Fruit fly (Drosophila melanogaster) Kc167 (cell line): ENCODE results near the gene nerfin-2.

Experiments used
- Myc ChIP-seq: fragments of >200 bp; optimal IDR thresholded peaks from 2 replicates; lab custom pipeline; 2017; ENCODE audit warnings: missing external identifiers
- Sin3A ChIP-seq: fragments of >200 bp; optimal IDR thresholded peaks from 2 replicates; lab custom pipeline; 2018; ENCODE audit warnings: missing external identifiers
- h ChIP-seq: fragments of >200 bp; optimal IDR thresholded peaks from 3 replicates; lab custom pipeline; 2018; ENCODE audit warnings: missing external identifiers
- insv ChIP-seq: fragments of >200 bp; optimal IDR thresholded peaks from 3 replicates; lab custom pipeline; 2018; ENCODE audit warnings: missing external identifiers
- psq ChIP-seq: fragments of >200 bp; optimal IDR thresholded peaks from 2 replicates; lab custom pipeline; 2017; ENCODE audit warnings: missing external identifiers
- ttk ChIP-seq: sonication (Bioruptor generic); optimal IDR thresholded peaks from 2 replicates; lab custom pipeline; 2017; ENCODE audit warnings: missing external identifiers

Gene nerfin-2

dm6 chr3R:10059358-10059757, 11.6 kb upstream of the nerfin-2 start:
- no peak for TF ChIP-seq psq (lab: Kevin White, UChicago)
- TF ChIP-seq h, result no peak
- TF ChIP-seq Sin3A (lab: Kevin White, UChicago), result no peak
- no peak for TF ChIP-seq insv (lab: Kevin White, UChicago)
- TF ChIP-seq ttk, result no peak
- no peak for TF ChIP-seq Myc

DNA sequence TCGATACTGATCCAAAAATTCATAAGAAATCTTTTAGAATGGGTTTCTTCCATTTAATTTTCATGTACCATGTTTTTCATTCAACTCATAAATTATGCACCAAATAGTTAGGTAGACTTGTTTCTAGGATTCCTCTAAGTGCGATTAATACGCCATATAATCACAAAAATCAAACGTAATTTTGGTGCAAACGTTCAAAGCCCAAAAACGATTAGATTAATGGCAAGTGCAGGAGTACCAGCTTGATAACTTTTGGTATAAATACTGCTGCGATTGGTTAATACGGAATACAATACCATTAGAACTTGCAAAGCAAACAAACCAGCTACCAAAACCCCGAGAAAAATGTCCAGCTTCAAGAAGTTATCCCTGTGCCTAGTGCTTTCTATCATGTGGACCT, 11.0 kb upstream of the nerfin-2 start, which contains the start of gene Npc2c:
TSS of gene Npc2c (plus strand) at position 301 of the 400 bp plus-strand sequence.
- TF ChIP-seq Sin3A (lab: Kevin White, UChicago) (no peak), ttk (no peak), h (no peak), insv (lab: Kevin White, UChicago) (no peak), psq (lab: Kevin White, UChicago) (no peak), Myc (no peak)

dm6 chr3R:10062324-10062723, 8.6 kb upstream of the nerfin-2 start, which contains the start of gene CG33630:
TSS of gene CG33630 (plus strand) at chr3R:10062624.
- TF ChIP-seq psq (lab: Kevin White, UChicago) (no peak), h (no peak), Myc (no peak), Sin3A (lab: Kevin White, UChicago) (no peak), insv (lab: Kevin White, UChicago) (no peak), ttk (no peak)

- TF ChIP-seq psq (lab: Kevin White, UChicago) (no peak), ttk (no peak), insv (lab: Kevin White, UChicago) (no peak), Sin3A (lab: Kevin White, UChicago) (no peak), Myc (no peak)
Measured at dm6 chr3R:10063707-10064106, 7.2 kb upstream of the nerfin-2 start, which contains the start of gene CG33631. TSS of gene CG33631 (plus strand) at chr3R:10064007.

- TF ChIP-seq Myc (no peak), insv (lab: Kevin White, UChicago) (no peak), psq (lab: Kevin White, UChicago) (no peak)
Measured at dm6 chr3R:10066470-10066869, 4.4 kb upstream of the nerfin-2 start, which contains the start of gene CG33783. TSS of gene CG33783 (plus strand) at chr3R:10066770.

DNA sequence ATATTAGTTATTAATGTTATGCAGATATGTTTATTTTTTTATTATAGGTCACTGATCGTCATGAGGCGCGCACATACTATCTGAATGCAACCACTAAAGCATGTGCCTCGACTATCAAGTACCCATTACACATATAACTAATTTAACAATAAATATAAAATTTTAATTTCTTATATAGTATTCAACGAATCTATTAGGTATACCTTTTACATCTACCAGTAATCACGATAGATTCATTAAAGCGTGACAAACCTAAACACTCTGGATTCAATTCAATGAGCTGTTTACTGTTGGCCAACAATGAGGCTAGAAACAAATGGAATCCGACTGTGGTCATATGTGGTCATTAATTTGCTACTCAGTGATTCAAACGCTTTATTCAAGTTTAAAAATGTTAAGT, 3.3 kb upstream of the nerfin-2 start, which contains the start of gene CG33784:
TSS of gene CG33784 (plus strand) at position 301 of the 400 bp plus-strand sequence.
- TF ChIP-seq ttk, result no peak
- TF ChIP-seq psq (lab: Kevin White, UChicago), result no peak
- no peak for TF ChIP-seq h
- TF ChIP-seq Sin3A (lab: Kevin White, UChicago), result no peak
- TF ChIP-seq Myc, result no peak
- no peak for TF ChIP-seq insv (lab: Kevin White, UChicago)

DNA sequence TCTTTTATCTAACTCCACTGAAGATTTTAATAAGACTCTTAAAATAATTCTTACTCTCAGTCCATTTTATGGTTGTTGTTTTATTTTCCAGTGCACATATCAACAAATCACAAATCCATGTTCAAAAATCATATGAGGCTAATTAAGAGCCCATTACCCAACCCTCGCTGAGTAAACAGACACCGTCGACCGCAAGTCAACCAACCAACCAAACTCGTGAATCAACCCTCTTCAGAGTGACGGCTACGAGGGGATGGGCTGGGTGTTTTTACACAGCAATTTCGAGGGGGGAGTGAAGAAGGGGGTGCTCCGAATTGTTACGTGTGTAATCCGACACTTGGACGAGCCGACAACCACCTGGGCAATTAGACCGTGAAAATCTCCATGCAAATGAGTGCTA, 2.1 kb upstream of the nerfin-2 start:
- no peak for TF ChIP-seq ttk
- no peak for TF ChIP-seq Sin3A (lab: Kevin White, UChicago)
- TF ChIP-seq h, result no peak
- no peak for TF ChIP-seq insv (lab: Kevin White, UChicago)
- no peak for TF ChIP-seq Myc
- TF ChIP-seq psq (lab: Kevin White, UChicago), result no peak

- TF ChIP-seq h, result no peak
- TF ChIP-seq psq (lab: Kevin White, UChicago), result no peak
- no peak for TF ChIP-seq Myc
- TF ChIP-seq Sin3A (lab: Kevin White, UChicago), result no peak
- no peak for TF ChIP-seq insv (lab: Kevin White, UChicago)
- no peak for TF ChIP-seq ttk
Measured at dm6 chr3R:10070195-10070594, 722 bp upstream of the nerfin-2 start.

DNA sequence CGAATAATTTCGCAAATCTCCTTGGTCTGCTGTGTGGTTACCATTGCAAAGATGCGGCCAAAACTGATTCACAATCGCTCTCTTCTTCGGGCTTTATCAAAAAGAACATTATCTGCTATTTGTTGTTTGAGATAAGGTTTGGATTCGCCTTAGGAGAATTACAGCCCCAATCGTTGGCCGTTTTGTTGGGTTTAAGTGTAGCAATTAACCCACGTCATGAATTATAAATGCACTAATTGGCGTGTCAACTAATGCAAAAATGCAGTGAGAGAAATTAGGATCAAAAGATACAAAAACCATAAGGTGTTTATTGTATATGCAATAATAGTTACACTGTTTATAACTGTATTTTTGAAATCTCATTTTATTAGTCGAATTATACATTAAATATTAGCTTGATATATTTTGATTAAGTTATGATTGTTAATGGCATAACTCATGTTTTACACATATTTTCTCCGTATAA, 4.4 kb downstream of the nerfin-2 start, which contains the start of gene Alp13:
TSS of gene Alp13 (minus strand) at position 51 of the 466 bp plus-strand sequence.
- no peak for TF ChIP-seq psq (lab: Kevin White, UChicago)
- no peak for TF ChIP-seq insv (lab: Kevin White, UChicago)
- no peak for TF ChIP-seq ttk
- TF ChIP-seq Myc, result no peak
- TF ChIP-seq h, result no peak
- TF ChIP-seq Sin3A (lab: Kevin White, UChicago), result no peak

dm6 chr3R:10076665-10077064, 5.7 kb downstream of the nerfin-2 start:
- TF ChIP-seq h (no peak), ttk (no peak), Myc (no peak)

dm6 chr3R:10078468-10079143, 7.7 kb downstream of the nerfin-2 start:
- TF ChIP-seq Myc (no peak), psq (lab: Kevin White, UChicago) (no peak), insv (lab: Kevin White, UChicago) (no peak), Sin3A (lab: Kevin White, UChicago) (no peak), ttk (no peak), h (no peak)

- no peak for TF ChIP-seq Myc
- TF ChIP-seq h, result no peak
- no peak for TF ChIP-seq insv (lab: Kevin White, UChicago)
- no peak for TF ChIP-seq ttk
- no peak for TF ChIP-seq psq (lab: Kevin White, UChicago)
- TF ChIP-seq Sin3A (lab: Kevin White, UChicago), result no peak
Measured at dm6 chr3R:10079267-10079987, 8.5 kb downstream of the nerfin-2 start.

DNA sequence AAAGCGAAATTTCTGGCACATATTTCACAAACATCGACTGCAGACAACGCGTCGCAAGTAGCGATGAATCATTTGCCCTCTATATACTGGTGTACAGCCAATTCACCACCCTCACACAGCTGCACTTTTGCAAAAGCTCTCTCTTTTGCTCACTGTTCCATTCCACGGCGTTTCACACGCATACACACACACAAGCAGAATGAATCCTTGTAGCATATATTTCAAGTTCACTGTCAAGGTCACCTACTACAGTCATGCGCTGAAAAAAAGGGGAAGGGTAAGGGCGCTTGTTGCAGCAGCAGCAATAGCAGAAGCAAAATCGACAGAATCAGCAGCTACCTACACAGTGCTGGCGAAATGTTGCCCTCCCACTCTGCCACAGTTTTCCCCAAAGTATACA, 9.8 kb downstream of the nerfin-2 start:
- TF ChIP-seq Sin3A (lab: Kevin White, UChicago) (no peak), insv (lab: Kevin White, UChicago) (no peak), psq (lab: Kevin White, UChicago) (no peak), Myc (no peak), ttk (no peak), h (no peak)
